Worm (Caenorhabditis elegans) whole organism, L1 larva: ENCODE measurements around the gene nhr-258.

Source experiments
- C04F5.9 ChIP-seq: sonication (generic microtip); optimal IDR thresholded peaks from 2 replicates; lab custom pipeline; 2016; ENCODE audit warnings: missing genetic modification characterization, missing compliant biosample characterization
- C16A3.4 ChIP-seq: fragments of 150-350 bp; optimal IDR thresholded peaks from 2 replicates; lab custom pipeline; 2014; ENCODE audit warnings: missing biosample characterization, missing genetic modification characterization
- alr-1 ChIP-seq: fragments of 200-800 bp; sonication (Bioruptor generic); optimal IDR thresholded peaks from 2 replicates; lab custom pipeline; 2018; ENCODE audit warnings: borderline replicate concordance, mild to moderate bottlenecking, missing genetic modification characterization, missing compliant biosample characterization
- ama-1 ChIP-seq: fragments of 150-350 bp; optimal IDR thresholded peaks from 2 replicates; lab custom pipeline; 2014
- blmp-1 ChIP-seq: fragments of 150-350 bp; optimal IDR thresholded peaks from 2 replicates; lab custom pipeline; 2014; ENCODE audit warnings: missing biosample characterization, missing genetic modification characterization
- ceh-63 ChIP-seq: fragments of 200-800 bp; sonication (Bioruptor generic); optimal IDR thresholded peaks from 2 replicates; lab custom pipeline; 2018; ENCODE audit warnings: mild to moderate bottlenecking, missing genetic modification characterization, missing compliant biosample characterization
- ceh-8 ChIP-seq: fragments of 200-800 bp; sonication (Bioruptor generic); optimal IDR thresholded peaks from 2 replicates; lab custom pipeline; 2018; ENCODE audit warnings: mild to moderate bottlenecking, missing genetic modification characterization, moderate library complexity, missing compliant biosample characterization
- ceh-88 ChIP-seq: fragments of 200-800 bp; sonication (Bioruptor generic); IDR thresholded peaks from 2 replicates; pipeline ENCODE4 v1.3.6; 2022; ENCODE audit warnings: missing genetic modification characterization, missing compliant biosample characterization
- ces-1 ChIP-seq: fragments of 150-350 bp; optimal IDR thresholded peaks from 2 replicates; lab custom pipeline; 2014; ENCODE audit warnings: missing biosample characterization, missing genetic modification reagents, missing genetic modification characterization
- dsc-1 ChIP-seq: sonication (generic microtip); optimal IDR thresholded peaks from 2 replicates; lab custom pipeline; 2016; ENCODE audit warnings: mild to moderate bottlenecking, missing genetic modification characterization, missing compliant biosample characterization
- efl-1 ChIP-seq, 4 experiments: fragments of 150-350 bp; optimal IDR thresholded peaks in 3 of 4; peaks in 1 of 4; 1 replicate in 1 of 4; 2 replicates in 3 of 4; lab custom pipeline; 2014; ENCODE audit warnings: missing biosample characterization in 2 of 4, missing genetic modification characterization in 2 of 4, missing genetic modification reagents in 2 of 4
- egl-13 ChIP-seq: sonication (generic microtip); optimal IDR thresholded peaks from 2 replicates; lab custom pipeline; 2016; ENCODE audit warnings: missing genotype, missing genetic modification reagents, missing genetic modification characterization, missing compliant biosample characterization
- egl-27 ChIP-seq, 2 experiments: fragments of 150-350 bp in 1 of 2; sonication (generic microtip); optimal IDR thresholded peaks; 3 replicates each; lab custom pipeline; 2017 to 2018; ENCODE audit warnings: missing biosample characterization in 2 of 2, missing genetic modification characterization in 2 of 2, missing genetic modification reagents in 2 of 2
- elt-2 ChIP-seq: sonication (generic microtip); optimal IDR thresholded peaks from 2 replicates; lab custom pipeline; 2016; ENCODE audit warnings: missing genetic modification characterization, mild to moderate bottlenecking, inconsistent platforms, missing compliant biosample characterization, missing genetic modification reagents
- elt-3 ChIP-seq, 6 experiments: fragments of 150-350 bp in 1 of 6; sonication (generic microtip); optimal IDR thresholded peaks; 2 replicates each; lab custom pipeline; 2017 to 2018; ENCODE audit warnings: missing biosample characterization in 6 of 6, missing genetic modification characterization in 6 of 6, inconsistent platforms in 1 of 6
- fkh-10 ChIP-seq: sonication (generic microtip); optimal IDR thresholded peaks from 2 replicates; lab custom pipeline; 2017; ENCODE audit warnings: missing biosample characterization, missing genetic modification reagents, missing genetic modification characterization
- fkh-4 ChIP-seq: sonication (generic microtip); optimal IDR thresholded peaks from 2 replicates; lab custom pipeline; 2016; ENCODE audit warnings: missing compliant biosample characterization, missing genetic modification characterization, borderline replicate concordance
- fos-1 ChIP-seq: fragments of 150-350 bp; optimal IDR thresholded peaks from 2 replicates; lab custom pipeline; 2014; ENCODE audit warnings: missing biosample characterization, missing genetic modification characterization
- grh-1 ChIP-seq: fragments of 200-800 bp; sonication (Bioruptor generic); IDR thresholded peaks from 2 replicates; pipeline ENCODE4 v1.3.6; 2022; ENCODE audit warnings: missing genetic modification reagents, missing genetic modification characterization, missing compliant biosample characterization
- hlh-17 ChIP-seq: fragments of 200-800 bp; sonication (Bioruptor generic); optimal IDR thresholded peaks from 2 replicates; lab custom pipeline; 2018; ENCODE audit warnings: missing genetic modification characterization, mild to moderate bottlenecking, missing compliant biosample characterization, moderate library complexity, borderline replicate concordance
- hpl-2 ChIP-seq: fragments of 150-350 bp; optimal IDR thresholded peaks from 2 replicates; lab custom pipeline; 2014; ENCODE audit warnings: missing biosample characterization, missing genetic modification reagents, missing genetic modification characterization
- irx-1 ChIP-seq: sonication (generic microtip); optimal IDR thresholded peaks from 2 replicates; lab custom pipeline; 2016; ENCODE audit warnings: missing genetic modification characterization, missing compliant biosample characterization
- jun-1 ChIP-seq: fragments of 150-350 bp; optimal IDR thresholded peaks from 2 replicates; lab custom pipeline; 2014; ENCODE audit warnings: missing biosample characterization, missing genetic modification reagents, missing genetic modification characterization
- lin-13 ChIP-seq: fragments of 150-350 bp; optimal IDR thresholded peaks from 2 replicates; lab custom pipeline; 2014; ENCODE audit warnings: missing biosample characterization, missing genetic modification reagents, missing genetic modification characterization
- lin-39 ChIP-seq: fragments of 150-350 bp; optimal IDR thresholded peaks from 2 replicates; lab custom pipeline; 2014; ENCODE audit warnings: missing biosample characterization, missing genetic modification reagents, missing genetic modification characterization
- lir-3 ChIP-seq: sonication (generic microtip); optimal IDR thresholded peaks from 2 replicates; lab custom pipeline; 2016; ENCODE audit warnings: mild to moderate bottlenecking, missing genetic modification characterization, moderate library complexity, missing compliant biosample characterization; ENCODE audit not compliant: poor library complexity
- mab-9 ChIP-seq: fragments of 200-800 bp; sonication (Bioruptor generic); IDR thresholded peaks from 2 replicates; pipeline ENCODE4 v1.3.6; 2022; ENCODE audit warnings: missing genetic modification reagents, missing genetic modification characterization, missing compliant biosample characterization
- mef-2 ChIP-seq: fragments of 150-350 bp; optimal IDR thresholded peaks from 2 replicates; lab custom pipeline; 2014; ENCODE audit warnings: missing biosample characterization, missing genetic modification characterization
- nhr-11 ChIP-seq: fragments of 150-350 bp; optimal IDR thresholded peaks from 2 replicates; lab custom pipeline; 2014; ENCODE audit warnings: missing biosample characterization, missing genetic modification characterization
- nhr-20 ChIP-seq: sonication (generic microtip); optimal IDR thresholded peaks from 2 replicates; lab custom pipeline; 2016; ENCODE audit warnings: mild to moderate bottlenecking, missing genetic modification characterization, missing compliant biosample characterization
- nhr-237 ChIP-seq: fragments of 150-350 bp; optimal IDR thresholded peaks from 2 replicates; lab custom pipeline; 2014; ENCODE audit warnings: missing biosample characterization, missing genetic modification characterization
- nhr-28 ChIP-seq: fragments of 150-350 bp; optimal IDR thresholded peaks from 2 replicates; lab custom pipeline; 2014; ENCODE audit warnings: missing biosample characterization, missing genetic modification characterization
- nhr-76 ChIP-seq: sonication (generic microtip); optimal IDR thresholded peaks from 2 replicates; lab custom pipeline; 2017; ENCODE audit warnings: missing biosample characterization, missing genetic modification characterization
- nhr-77 ChIP-seq: fragments of 150-350 bp; optimal IDR thresholded peaks from 2 replicates; lab custom pipeline; 2014; ENCODE audit warnings: missing biosample characterization, missing genetic modification characterization
- nhr-90 ChIP-seq: sonication (generic microtip); optimal IDR thresholded peaks from 2 replicates; lab custom pipeline; 2016; ENCODE audit warnings: mild to moderate bottlenecking, missing genetic modification characterization, missing compliant biosample characterization; ENCODE audit not compliant: poor library complexity
- pag-3 ChIP-seq: sonication (generic microtip); optimal IDR thresholded peaks from 2 replicates; lab custom pipeline; 2017; ENCODE audit warnings: missing genetic modification characterization, mild to moderate bottlenecking, missing compliant biosample characterization, antibody characterized with exemption, borderline replicate concordance; ENCODE audit not compliant: insufficient read depth
- pax-3 ChIP-seq: fragments of 200-800 bp; sonication (Bioruptor generic); optimal IDR thresholded peaks from 2 replicates; lab custom pipeline; 2018; ENCODE audit warnings: mild to moderate bottlenecking, missing genetic modification characterization, moderate library complexity, missing compliant biosample characterization
- pqm-1 ChIP-seq: sonication (generic microtip); optimal IDR thresholded peaks from 3 replicates; lab custom pipeline; 2017; ENCODE audit warnings: missing biosample characterization, missing genetic modification characterization
- snpc-4 ChIP-seq: fragments of 150-350 bp; optimal IDR thresholded peaks from 2 replicates; lab custom pipeline; 2014; ENCODE audit warnings: missing biosample characterization, missing genetic modification characterization
- snu-23 ChIP-seq: sonication (generic microtip); optimal IDR thresholded peaks from 2 replicates; lab custom pipeline; 2016; ENCODE audit warnings: missing genetic modification characterization, missing compliant biosample characterization
- sox-4 ChIP-seq: sonication (generic microtip); optimal IDR thresholded peaks from 2 replicates; lab custom pipeline; 2016; ENCODE audit warnings: missing genetic modification characterization, missing compliant biosample characterization
- sup-37 ChIP-seq: fragments of 200-800 bp; sonication (Bioruptor generic); optimal IDR thresholded peaks from 2 replicates; lab custom pipeline; 2018; ENCODE audit warnings: mild to moderate bottlenecking, missing genetic modification characterization, missing compliant biosample characterization
- swsn-7 ChIP-seq: sonication (generic microtip); optimal IDR thresholded peaks from 2 replicates; lab custom pipeline; 2016; ENCODE audit warnings: missing genetic modification characterization, missing compliant biosample characterization
- tlp-1 ChIP-seq: fragments of 150-350 bp; optimal IDR thresholded peaks from 2 replicates; lab custom pipeline; 2014; ENCODE audit warnings: missing biosample characterization, missing genetic modification characterization
- unc-130 ChIP-seq: fragments of 150-350 bp; optimal IDR thresholded peaks from 2 replicates; lab custom pipeline; 2017; ENCODE audit warnings: missing biosample characterization, missing genetic modification characterization, inconsistent platforms
- unc-30 ChIP-seq: sonication (generic microtip); optimal IDR thresholded peaks from 2 replicates; lab custom pipeline; 2017; ENCODE audit warnings: missing biosample characterization, missing genetic modification characterization
- unc-86 ChIP-seq: sonication (generic microtip); optimal IDR thresholded peaks from 2 replicates; lab custom pipeline; 2016; ENCODE audit warnings: missing genetic modification characterization, missing compliant biosample characterization
- unc-98 ChIP-seq: fragments of 200-800 bp; sonication (Bioruptor generic); IDR thresholded peaks from 2 replicates; pipeline ENCODE4 v1.3.6; 2022; ENCODE audit warnings: missing genetic modification characterization, missing compliant biosample characterization
- vab-15 ChIP-seq: sonication (generic microtip); optimal IDR thresholded peaks from 2 replicates; lab custom pipeline; 2017; ENCODE audit warnings: missing genotype, mild to moderate bottlenecking, missing genetic modification characterization, missing compliant biosample characterization
- zag-1 ChIP-seq: fragments of 150-350 bp; optimal IDR thresholded peaks from 2 replicates; lab custom pipeline; 2014; ENCODE audit warnings: missing biosample characterization, missing genetic modification characterization
- zip-4 ChIP-seq: fragments of 200-800 bp; sonication (Bioruptor generic); optimal IDR thresholded peaks from 2 replicates; lab custom pipeline; 2018; ENCODE audit warnings: mild to moderate bottlenecking, missing genetic modification characterization, moderate library complexity, missing compliant biosample characterization
- ztf-11 ChIP-seq, 2 experiments: sonication (generic microtip); optimal IDR thresholded peaks; 2 replicates each; lab custom pipeline; 2016 to 2017; ENCODE audit warnings: missing genetic modification characterization in 2 of 2, missing biosample characterization in 1 of 2, missing compliant biosample characterization in 1 of 2
- ztf-4 ChIP-seq: fragments of 150-350 bp; optimal IDR thresholded peaks from 2 replicates; lab custom pipeline; 2014; ENCODE audit warnings: missing biosample characterization, missing genetic modification characterization

nhr-258 gene

ce11 chrIV:8028372-8028771 lies 16.4 kb upstream of the nhr-258 start (continued):
- TF ChIP-seq elt-3 (tag; optimal IDR thresholded peaks at IDR 0.05; lab: Kevin White, UChicago) (peak in 5 of 6 experiments; percentile 90 to 99 (median 91)), grh-1 (peak; percentile 80), nhr-237 (tag; lab: Kevin White, UChicago) (no peak), nhr-76 (tag; lab: Kevin White, UChicago) (no peak), pax-3 (tag; lab: Kevin White, UChicago) (no peak), hlh-17 (GFP tag; lab: Kevin White, UChicago) (no peak), fkh-4 (tag; lab: Kevin White, UChicago) (no peak), ztf-4 (tag; lab: Kevin White, UChicago) (peak; percentile 9), egl-27 (tag; optimal IDR thresholded peaks at IDR 0.05; lab: Kevin White, UChicago) (no peak), vab-15 (tag; lab: Kevin White, UChicago) (no peak), sox-4 (no peak), fos-1 (tag; lab: Kevin White, UChicago) (no peak), efl-1 (optimal IDR thresholded peaks at IDR 0.05; lab: Kevin White, UChicago) (peak; percentile 5 to 22), efl-1 (GFP tag; optimal IDR thresholded peaks at IDR 0.05 in 1 of 2; lab: Kevin White, UChicago) (peak; percentile 2 to 90), pqm-1 (tag; lab: Kevin White, UChicago) (peak; percentile 66), unc-130 (tag; lab: Kevin White, UChicago) (peak; percentile 76), egl-13 (tag; lab: Kevin White, UChicago) (no peak), ztf-11 (tag; optimal IDR thresholded peaks at IDR 0.05; lab: Kevin White, UChicago) (no peak), swsn-7 (tag; lab: Kevin White, UChicago) (peak; percentile 28), ces-1 (GFP tag; lab: Kevin White, UChicago) (no peak), lir-3 (tag; lab: Kevin White, UChicago) (peak; percentile 32), pag-3 (tag; lab: Kevin White, UChicago) (peak; percentile 58), unc-86 (no peak), ceh-63 (GFP tag; lab: Kevin White, UChicago) (no peak), lin-39 (no peak), hpl-2 (GFP tag; lab: Kevin White, UChicago) (no peak), mab-9 (GFP tag; lab: Robert Waterston, UW) (no peak), dsc-1 (tag; lab: Kevin White, UChicago) (no peak), tlp-1 (no peak), nhr-20 (tag; lab: Kevin White, UChicago) (peak; percentile 99), zip-4 (no peak), elt-2 (peak; percentile 83), sup-37 (GFP tag; lab: Kevin White, UChicago) (no peak), mef-2 (tag; lab: Kevin White, UChicago) (no peak), snpc-4 (tag; lab: Kevin White, UChicago) (no peak), jun-1 (tag; lab: Kevin White, UChicago) (peak; percentile 20), nhr-77 (no peak), unc-30 (tag; lab: Kevin White, UChicago) (no peak), nhr-90 (peak; percentile 95), ceh-88 (GFP tag; lab: Robert Waterston, UW) (no peak), lin-13 (GFP tag; lab: Kevin White, UChicago) (peak; percentile 43), zag-1 (tag; lab: Kevin White, UChicago) (no peak), ceh-8 (GFP tag; lab: Kevin White, UChicago) (no peak), nhr-28 (tag; lab: Kevin White, UChicago) (no peak), snu-23 (GFP tag; lab: Kevin White, UChicago) (peak; percentile 89), alr-1 (tag; lab: Kevin White, UChicago) (no peak), fkh-10 (no peak), C04F5.9 (tag; lab: Kevin White, UChicago) (no peak), nhr-11 (tag; lab: Kevin White, UChicago) (no peak), ama-1 (lab: Kevin White, UChicago) (no peak), C16A3.4 (peak; percentile 64), blmp-1 (tag; lab: Kevin White, UChicago) (peak; percentile 93), unc-98 (no peak), irx-1 (tag; lab: Kevin White, UChicago) (peak; percentile 56)
- TF ChIP-seq, all 84 proteins: peak for 31
